Worm (Caenorhabditis elegans): Measurements from ENCODE around the gene C34C12.2.

- TF ChIP-seq nhr-12 (tag; optimal IDR thresholded peaks at IDR 0.05) (no peak), nhr-25 (tag; optimal IDR thresholded peaks at IDR 0.05) (no peak), ceh-82 (tag; optimal IDR thresholded peaks at IDR 0.05) (no peak)
Measured at ce11 chrIII:3426741-3427140, 26.8 kb upstream of the C34C12.2 start.
